Fruit fly (Drosophila melanogaster) whole organism, embryonic: Measurements from ENCODE around the gene RfC4.

Experiments used
- Aef1 ChIP-seq: fragments of 200-800 bp; sonication (Bioruptor generic); IDR thresholded peaks from 3 replicates; pipeline ENCODE4 v1.3.6; 2022; ENCODE audit warnings: missing biosample characterization, missing genetic modification characterization
- Asciz ChIP-seq: fragments of 200-800 bp; sonication (Bioruptor generic); optimal IDR thresholded peaks from 2 replicates; lab custom pipeline; 2017; ENCODE audit warnings: missing biosample characterization, mild to moderate bottlenecking, missing genetic modification characterization, missing genetic modification reagents
- Bteb2 ChIP-seq: fragments of 200-800 bp; sonication (Bioruptor generic); optimal IDR thresholded peaks from 2 replicates; lab custom pipeline; 2016; ENCODE audit warnings: missing biosample characterization, missing genetic modification characterization
- CG10959 ChIP-seq: fragments of 200-800 bp; sonication (Bioruptor generic); IDR thresholded peaks from 2 replicates; pipeline ENCODE4 v1.3.6; 2022; ENCODE audit warnings: missing biosample characterization, missing genetic modification characterization
- CG11456 ChIP-seq: fragments of 200-800 bp; sonication (Bioruptor generic); IDR thresholded peaks from 3 replicates; pipeline ENCODE4 v1.3.6; 2022; ENCODE audit warnings: missing biosample characterization, missing genetic modification characterization
- CG11695 ChIP-seq: fragments of 200-800 bp; sonication (Bioruptor generic); IDR thresholded peaks from 3 replicates; pipeline ENCODE4 v1.3.6; 2022; ENCODE audit warnings: missing biosample characterization, missing genetic modification characterization
- CG12219 ChIP-seq: fragments of 200-800 bp; sonication (Bioruptor generic); optimal IDR thresholded peaks from 3 replicates; lab custom pipeline; 2018; ENCODE audit warnings: missing biosample characterization, mild to moderate bottlenecking, missing genetic modification characterization
- CG13775 ChIP-seq: fragments of 200-800 bp; sonication (Bioruptor generic); optimal IDR thresholded peaks from 3 replicates; lab custom pipeline; 2017; ENCODE audit warnings: missing biosample characterization, mild to moderate bottlenecking, missing genetic modification characterization
- CG13894 ChIP-seq: fragments of 200-800 bp; sonication (Bioruptor generic); optimal IDR thresholded peaks from 3 replicates; lab custom pipeline; 2018; ENCODE audit warnings: missing biosample characterization, mild to moderate bottlenecking, missing genetic modification characterization, moderate library complexity
- CG1529 ChIP-seq: fragments of 200-800 bp; sonication (Bioruptor generic); optimal IDR thresholded peaks from 3 replicates; lab custom pipeline; 2018; ENCODE audit warnings: missing biosample characterization, missing genetic modification characterization
- CG30403 ChIP-seq: fragments of 200-800 bp; sonication (Bioruptor generic); optimal IDR thresholded peaks from 3 replicates; lab custom pipeline; 2016; ENCODE audit warnings: missing biosample characterization, missing genetic modification characterization
- CG34376 ChIP-seq: fragments of 200-800 bp; sonication (Bioruptor generic); optimal IDR thresholded peaks from 2 replicates; lab custom pipeline; 2018; ENCODE audit warnings: missing biosample characterization, mild to moderate bottlenecking, missing genetic modification characterization
- CG3847 ChIP-seq: fragments of 200-800 bp; sonication (Bioruptor generic); IDR thresholded peaks from 2 replicates; pipeline ENCODE4 v1.3.6; 2022; ENCODE audit warnings: missing biosample characterization, missing genetic modification characterization
- CG42726 ChIP-seq: fragments of 200-800 bp; sonication (Bioruptor generic); IDR thresholded peaks from 2 replicates; pipeline ENCODE4 v1.3.6; 2022; ENCODE audit warnings: missing biosample characterization, missing genetic modification characterization; ENCODE audit not compliant: partially characterized antibody
- CG4707 ChIP-seq: fragments of 200-800 bp; sonication (Bioruptor generic); optimal IDR thresholded peaks from 2 replicates; lab custom pipeline; 2018; ENCODE audit warnings: missing biosample characterization, mild to moderate bottlenecking, missing genetic modification characterization, moderate library complexity
- CG8944 ChIP-seq: fragments of 200-800 bp; sonication (Bioruptor generic); optimal IDR thresholded peaks from 3 replicates; lab custom pipeline; 2016; ENCODE audit warnings: missing biosample characterization, missing genetic modification characterization
- HLH4C ChIP-seq: fragments of 200-800 bp; sonication (Bioruptor generic); IDR thresholded peaks from 3 replicates; pipeline ENCODE4 v1.3.6; 2022; ENCODE audit warnings: missing biosample characterization, missing genetic modification characterization; ENCODE audit not compliant: partially characterized antibody
- Hand ChIP-seq: fragments of 200-800 bp; sonication (Bioruptor generic); optimal IDR thresholded peaks from 2 replicates; lab custom pipeline; 2017; ENCODE audit warnings: mild to moderate bottlenecking, missing biosample characterization, missing genetic modification reagents, missing genetic modification characterization
- Jarid2 ChIP-seq: fragments of 200-800 bp; sonication (Bioruptor generic); optimal IDR thresholded peaks from 3 replicates; lab custom pipeline; 2017; ENCODE audit warnings: mild to moderate bottlenecking, missing biosample characterization, missing genetic modification reagents, missing genetic modification characterization
- MESR4 ChIP-seq: fragments of 200-800 bp; sonication (Bioruptor generic); optimal IDR thresholded peaks from 2 replicates; lab custom pipeline; 2018; ENCODE audit warnings: missing biosample characterization, mild to moderate bottlenecking, missing genetic modification characterization, moderate library complexity
- MTF-1 ChIP-seq: fragments of 200-800 bp; sonication (Bioruptor generic); optimal IDR thresholded peaks from 2 replicates; lab custom pipeline; 2018; ENCODE audit warnings: missing biosample characterization, mild to moderate bottlenecking, missing genetic modification characterization, borderline replicate concordance
- Myb ChIP-seq: fragments of 200-800 bp; sonication (Bioruptor generic); optimal IDR thresholded peaks from 2 replicates; lab custom pipeline; 2016; ENCODE audit warnings: missing biosample characterization, missing genetic modification characterization
- NfI ChIP-seq: fragments of 200-800 bp; sonication (Bioruptor generic); optimal IDR thresholded peaks from 3 replicates; lab custom pipeline; 2018; ENCODE audit warnings: missing biosample characterization, mild to moderate bottlenecking, missing genetic modification characterization, moderate library complexity
- Oli ChIP-seq: fragments of 200-800 bp; sonication (Bioruptor generic); optimal IDR thresholded peaks from 2 replicates; lab custom pipeline; 2018; ENCODE audit warnings: missing biosample characterization, mild to moderate bottlenecking, missing genetic modification characterization, moderate library complexity
- Side ChIP-seq: fragments of 200-800 bp; sonication (Bioruptor generic); optimal IDR thresholded peaks from 2 replicates; lab custom pipeline; 2016; ENCODE audit warnings: missing biosample characterization, missing genetic modification characterization
- Tbp ChIP-seq: fragments of >200 bp; optimal IDR thresholded peaks from 2 replicates; lab custom pipeline; 2018; ENCODE audit warnings: missing biosample characterization, missing genetic modification characterization
- ash1 ChIP-seq: fragments of 200-800 bp; sonication (Bioruptor generic); optimal IDR thresholded peaks from 2 replicates; lab custom pipeline; 2018; ENCODE audit warnings: missing biosample characterization, mild to moderate bottlenecking, missing genetic modification characterization
- chif ChIP-seq, 2 experiments: fragments of 200-800 bp; sonication (Bioruptor generic); optimal IDR thresholded peaks; 3 replicates each; lab custom pipeline; 2016; ENCODE audit warnings: missing biosample characterization in 2 of 2, missing genetic modification characterization in 2 of 2
- chm ChIP-seq: fragments of 200-800 bp; sonication (Bioruptor generic); IDR thresholded peaks from 2 replicates; pipeline ENCODE4 v1.3.6; 2022; ENCODE audit warnings: missing biosample characterization, missing genetic modification characterization
- ci ChIP-seq: fragments of 200-800 bp; sonication (Bioruptor generic); IDR thresholded peaks from 3 replicates; pipeline ENCODE4 v1.3.6; 2022; ENCODE audit warnings: missing biosample characterization, missing genetic modification characterization
- dpn ChIP-seq, 2 experiments: fragments of 200-800 bp; sonication (Bioruptor generic); optimal IDR thresholded peaks; 3 replicates each; lab custom pipeline; 2016; ENCODE audit warnings: missing biosample characterization in 2 of 2, missing genetic modification characterization in 2 of 2
- dysf ChIP-seq: fragments of 200-800 bp; sonication (Bioruptor generic); IDR thresholded peaks from 3 replicates; pipeline ENCODE4 v1.3.6; 2022; ENCODE audit warnings: missing biosample characterization, missing genetic modification characterization
- fd3F ChIP-seq: fragments of 200-800 bp; sonication (Bioruptor generic); optimal IDR thresholded peaks from 2 replicates; lab custom pipeline; 2018; ENCODE audit warnings: missing biosample characterization, mild to moderate bottlenecking, missing genetic modification characterization, moderate library complexity
- gfzf ChIP-seq: fragments of 200-800 bp; sonication (Bioruptor generic); optimal IDR thresholded peaks from 2 replicates; lab custom pipeline; 2016; ENCODE audit warnings: missing biosample characterization, mild to moderate bottlenecking, missing genetic modification characterization, moderate library complexity
- grau ChIP-seq: fragments of 200-800 bp; optimal IDR thresholded peaks from 3 replicates; lab custom pipeline; 2019; ENCODE audit warnings: missing biosample characterization, mild to moderate bottlenecking, missing genetic modification characterization, moderate library complexity
- gro ChIP-seq: fragments of 200-800 bp; sonication (Bioruptor generic); optimal IDR thresholded peaks from 2 replicates; lab custom pipeline; 2016; ENCODE audit warnings: missing biosample characterization, missing genetic modification characterization
- klu ChIP-seq: fragments of 200-800 bp; sonication (Bioruptor generic); IDR thresholded peaks from 2 replicates; pipeline ENCODE4 v1.3.6; 2022; ENCODE audit warnings: missing biosample characterization, missing genetic modification characterization
- lilli ChIP-seq: fragments of 200-800 bp; sonication (Bioruptor generic); optimal IDR thresholded peaks from 3 replicates; lab custom pipeline; 2016; ENCODE audit warnings: missing biosample characterization, missing genetic modification characterization
- maf-S ChIP-seq: fragments of 200-800 bp; sonication (Bioruptor generic); optimal IDR thresholded peaks from 2 replicates; lab custom pipeline; 2016; ENCODE audit warnings: missing biosample characterization, missing genetic modification characterization
- pzg ChIP-seq: fragments of 200-800 bp; sonication (Bioruptor generic); optimal IDR thresholded peaks from 3 replicates; lab custom pipeline; 2018; ENCODE audit warnings: missing biosample characterization, mild to moderate bottlenecking, missing genetic modification characterization, moderate library complexity
- sd ChIP-seq: fragments of 200-800 bp; sonication (Bioruptor generic); optimal IDR thresholded peaks from 3 replicates; lab custom pipeline; 2018; ENCODE audit warnings: missing biosample characterization, mild to moderate bottlenecking, missing genetic modification characterization, moderate library complexity
- sens ChIP-seq: fragments of 200-800 bp; sonication (Bioruptor generic); peaks from one replicate; lab custom pipeline; 2016; ENCODE audit warnings: missing biosample characterization, missing genetic modification characterization
- slbo ChIP-seq: fragments of 200-800 bp; sonication (Bioruptor generic); IDR thresholded peaks from 2 replicates; pipeline ENCODE4 v1.3.6; 2022; ENCODE audit warnings: missing biosample characterization, missing genetic modification characterization
- tna ChIP-seq: fragments of 200-800 bp; sonication (Bioruptor generic); IDR thresholded peaks from 2 replicates; pipeline ENCODE4 v1.3.6; 2022; ENCODE audit warnings: missing biosample characterization, missing genetic modification characterization; ENCODE audit not compliant: partially characterized antibody
- tup ChIP-seq: fragments of 200-800 bp; sonication (Bioruptor generic); optimal IDR thresholded peaks from 2 replicates; lab custom pipeline; 2016; ENCODE audit warnings: missing biosample characterization, mild to moderate bottlenecking, missing genetic modification characterization, moderate library complexity
- vvl ChIP-seq: fragments of 200-800 bp; sonication (Bioruptor generic); IDR thresholded peaks from 2 replicates; pipeline ENCODE4 v1.3.6; 2022; ENCODE audit warnings: missing biosample characterization, missing genetic modification characterization
- z ChIP-seq: fragments of 200-800 bp; sonication (Bioruptor generic); IDR thresholded peaks from 3 replicates; pipeline ENCODE4 v1.3.6; 2022; ENCODE audit warnings: missing biosample characterization, missing genetic modification characterization
- zen2 ChIP-seq: fragments of 200-800 bp; sonication (Bioruptor generic); IDR thresholded peaks from 3 replicates; pipeline ENCODE4 v1.3.6; 2022; ENCODE audit warnings: missing biosample characterization, missing genetic modification characterization; ENCODE audit not compliant: partially characterized antibody
- zf30C ChIP-seq: fragments of 200-800 bp; sonication (Bioruptor generic); optimal IDR thresholded peaks from 3 replicates; lab custom pipeline; 2018; ENCODE audit warnings: missing biosample characterization, mild to moderate bottlenecking, missing genetic modification characterization

RfC4 gene

DNA sequence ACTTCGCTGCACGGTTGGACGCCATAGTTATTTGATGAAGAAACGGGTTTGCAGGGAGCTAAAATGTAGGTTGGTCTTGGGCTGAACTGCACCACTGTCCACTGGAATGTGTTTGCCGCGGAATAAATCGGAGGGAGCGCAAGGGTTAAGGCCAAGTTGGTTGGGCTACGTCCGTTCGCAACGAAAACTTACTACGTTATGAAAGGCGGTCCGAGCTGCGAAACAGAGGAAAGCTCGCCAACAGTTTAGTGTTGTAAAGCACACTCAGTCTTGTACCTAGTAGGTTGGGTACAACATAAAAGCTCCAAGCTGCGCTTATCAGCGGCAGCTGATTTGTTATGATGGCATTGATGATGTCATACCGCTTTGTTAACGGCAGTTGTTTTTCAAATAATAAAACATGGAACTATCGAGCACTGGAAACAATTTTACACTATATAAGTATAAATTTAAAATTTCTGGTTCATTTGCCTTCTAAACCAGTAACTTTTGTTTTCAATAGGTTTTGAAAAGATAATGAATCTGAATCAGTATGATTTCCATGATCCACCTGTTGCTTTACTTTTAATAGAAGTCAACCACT is 13.6 kb downstream of the RfC4 start, which contains the start of gene Chd64 (continued):
- peak; percentile 13 for TF ChIP-seq MTF-1 (GFP tag; lab: Kevin White, UChicago)
- TF ChIP-seq Asciz (GFP tag; lab: Kevin White, UChicago) = peak; percentile 24
- TF ChIP-seq CG8944 = no peak
- TF ChIP-seq z = no peak
- no peak for TF ChIP-seq klu
- TF ChIP-seq vvl (GFP tag; lab: Robert Waterston, UW) = peak; percentile 76
- TF ChIP-seq Hand (GFP tag; lab: Kevin White, UChicago) = peak; percentile 68
- peak; percentile 54 for TF ChIP-seq gro (GFP tag; lab: Kevin White, UChicago)
- TF ChIP-seq slbo (GFP tag; lab: Robert Waterston, UW) = peak; percentile 36
- TF ChIP-seq Side = peak; percentile 41
- TF ChIP-seq zen2 (GFP tag; lab: Robert Waterston, UW) = peak; percentile 74; the same call in 2 of the 3 replicates
- TF ChIP-seq tup = peak; percentile 27
- peak; percentile 52 for TF ChIP-seq grau
- TF ChIP-seq ci = peak; percentile 84
- peak; percentile 25 to 57 for TF ChIP-seq dpn (GFP tag; optimal IDR thresholded peaks at IDR 0.05; lab: Kevin White, UChicago)
- no peak for TF ChIP-seq Tbp (GFP tag; lab: Kevin White, UChicago)
- TF ChIP-seq Aef1 (GFP tag; lab: Robert Waterston, UW) = no peak
- TF ChIP-seq sd (tag; lab: Kevin White, UChicago) = peak; percentile 94
- peak; percentile 65 for TF ChIP-seq CG13894 (tag; lab: Kevin White, UChicago)
- TF ChIP-seq MESR4 = peak; percentile 10
- peak; percentile 58; the same call in 2 of the 3 replicates for TF ChIP-seq CG11695 (GFP tag; lab: Robert Waterston, UW)
- TF ChIP-seq CG30403 (GFP tag; lab: Kevin White, UChicago) = peak; percentile 37
- TF ChIP-seq Oli (tag; lab: Kevin White, UChicago) = no peak
- peak; percentile 13 for TF ChIP-seq Bteb2 (GFP tag; lab: Kevin White, UChicago)
- peak; percentile 67 for TF ChIP-seq lilli (GFP tag; lab: Kevin White, UChicago)
- peak; percentile 80 for TF ChIP-seq Myb (GFP tag; lab: Kevin White, UChicago)
- 0 out of 2 replicates have a peak, but pooled peaks have one; percentile 52 for TF ChIP-seq CG42726 (GFP tag; lab: Robert Waterston, UW)
- peak; percentile 69 for TF ChIP-seq chm (GFP tag; lab: Robert Waterston, UW)
- TF ChIP-seq gfzf (GFP tag; lab: Kevin White, UChicago) = no peak
- peak; percentile 14 for TF ChIP-seq maf-S (GFP tag; lab: Kevin White, UChicago)
- peak; percentile 6 for TF ChIP-seq NfI (GFP tag; lab: Kevin White, UChicago)
- TF ChIP-seq HLH4C (GFP tag; lab: Robert Waterston, UW) = 0 out of 3 replicates have a peak, but pooled peaks have one; percentile 36
- TF ChIP-seq zf30C (GFP tag; lab: Kevin White, UChicago) = peak; percentile 20
- no peak for TF ChIP-seq CG13775 (GFP tag; lab: Kevin White, UChicago)
- peak; percentile 38; the same call in 1 of the 3 replicates for TF ChIP-seq dysf (GFP tag; lab: Robert Waterston, UW)
- TF ChIP-seq chif (GFP tag; optimal IDR thresholded peaks at IDR 0.05; lab: Kevin White, UChicago) = peak in 1 of 2 experiments; percentile 11
- peak; percentile 55 for TF ChIP-seq CG12219 (GFP tag; lab: Kevin White, UChicago)
- TF ChIP-seq tna (GFP tag; lab: Robert Waterston, UW) = peak; percentile 42; the same call in 1 of the 2 replicates
- TF ChIP-seq Jarid2 (GFP tag; lab: Kevin White, UChicago) = peak; percentile 90
- TF ChIP-seq CG10959 (GFP tag; lab: Robert Waterston, UW) = peak; percentile 33; the same call in 1 of the 2 replicates
- peak; percentile 22; the same call in 1 of the 2 replicates for TF ChIP-seq CG3847 (GFP tag; lab: Robert Waterston, UW)
- TF ChIP-seq CG34376 = peak; percentile 90
- peak; percentile 63; the same call in 2 of the 3 replicates for TF ChIP-seq CG11456 (GFP tag; lab: Robert Waterston, UW)
- TF ChIP-seq CG1529 (GFP tag; lab: Kevin White, UChicago) = peak; percentile 19
- peak; percentile 47 for TF ChIP-seq sens (GFP tag; lab: Kevin White, UChicago)
- peak; percentile 8 for TF ChIP-seq ash1 (GFP tag; lab: Kevin White, UChicago)
- TF ChIP-seq CG4707 = peak; percentile 40
- peak; percentile 52 for TF ChIP-seq pzg (GFP tag; lab: Kevin White, UChicago)
- TF ChIP-seq fd3F (GFP tag; lab: Kevin White, UChicago) = peak; percentile 3
